Worm (Caenorhabditis elegans) whole organism, dauer: ENCODE data around the gene mltn-5.

ENCODE experiments used
- unc-62 ChIP-seq: sonication (generic microtip); optimal IDR thresholded peaks from 2 replicates; lab custom pipeline; 2017; ENCODE audit warnings: missing biosample characterization, missing genetic modification reagents, missing genetic modification characterization

Gene mltn-5

ce11 chrII:13935907-13936306, 10.9 kb downstream of the mltn-5 start:
- TF ChIP-seq unc-62 (GFP tag; lab: Kevin White, UChicago), result no peak

- TF ChIP-seq unc-62 (GFP tag; lab: Kevin White, UChicago), result no peak
Observed at ce11 chrII:13938290-13938689, 13.3 kb downstream of the mltn-5 start.

ce11 chrII:13939531-13939930, 14.5 kb downstream of the mltn-5 start, which contains the start of gene W07G1.1:
Gene W07G1.1 (minus strand): TSS chrII:13939631.
- no peak for TF ChIP-seq unc-62 (GFP tag; lab: Kevin White, UChicago)

ce11 chrII:13945527-13945926, 20.5 kb downstream of the mltn-5 start:
- no peak for TF ChIP-seq unc-62 (GFP tag; lab: Kevin White, UChicago)

- TF ChIP-seq unc-62 (GFP tag; lab: Kevin White, UChicago), result no peak
Observed at ce11 chrII:13949290-13949689, 24.3 kb downstream of the mltn-5 start, which contains the start of gene sre-44. Gene sre-44 (plus strand): TSS chrII:13949590.

- TF ChIP-seq unc-62 (GFP tag; lab: Kevin White, UChicago), result no peak
Observed at ce11 chrII:13951986-13952385, 27.0 kb downstream of the mltn-5 start.

ce11 chrII:13954077-13954476, 29.1 kb downstream of the mltn-5 start:
- TF ChIP-seq unc-62 (GFP tag; lab: Kevin White, UChicago), result no peak

- no peak for TF ChIP-seq unc-62 (GFP tag; lab: Kevin White, UChicago)
Observed at ce11 chrII:13954979-13955378, 30.0 kb downstream of the mltn-5 start.

ce11 chrII:13956529-13956928, 31.5 kb downstream of the mltn-5 start:
- TF ChIP-seq unc-62 (GFP tag; lab: Kevin White, UChicago), result no peak

- no peak for TF ChIP-seq unc-62 (GFP tag; lab: Kevin White, UChicago)
Observed at ce11 chrII:13957437-13957836, 32.4 kb downstream of the mltn-5 start, which contains the start of gene zip-3. Gene zip-3 (minus strand): TSS chrII:13957457.

- TF ChIP-seq unc-62 (GFP tag; lab: Kevin White, UChicago), result no peak
Observed at ce11 chrII:13958359-13958758, 33.4 kb downstream of the mltn-5 start.

ce11 chrII:13961567-13961966, 36.6 kb downstream of the mltn-5 start:
- TF ChIP-seq unc-62 (GFP tag; lab: Kevin White, UChicago), result no peak

ce11 chrII:13962319-13962718, 37.3 kb downstream of the mltn-5 start, which contains the start of gene rpi-1:
Gene rpi-1 (minus strand): TSS chrII:13962419.
- TF ChIP-seq unc-62 (GFP tag; lab: Kevin White, UChicago), result no peak

- TF ChIP-seq unc-62 (GFP tag; lab: Kevin White, UChicago), result no peak
Observed at ce11 chrII:13964325-13964724, 39.3 kb downstream of the mltn-5 start.

ce11 chrII:13966242-13966641, 41.2 kb downstream of the mltn-5 start, which contains the start of gene W07G1.7:
Gene W07G1.7 (minus strand): TSS chrII:13966342.
- no peak for TF ChIP-seq unc-62 (GFP tag; lab: Kevin White, UChicago)

- TF ChIP-seq unc-62 (GFP tag; lab: Kevin White, UChicago), result no peak
Observed at ce11 chrII:13968979-13969378, 44.0 kb downstream of the mltn-5 start, which contains the start of gene sre-43. Gene sre-43 (minus strand): TSS chrII:13969079.

ce11 chrII:13972199-13972598, 47.2 kb downstream of the mltn-5 start:
- no peak for TF ChIP-seq unc-62 (GFP tag; lab: Kevin White, UChicago)

ce11 chrII:13973514-13973913, 48.5 kb downstream of the mltn-5 start, which contains the start of gene Y39G8B.1:
Gene Y39G8B.1 (minus strand): TSS chrII:13973812.
- TF ChIP-seq unc-62 (GFP tag; lab: Kevin White, UChicago), result no peak
